Worm (Caenorhabditis elegans): Measurements from ENCODE around the gene ZK809.9.
A peak's percentile ranks its signal among the peaks of the same experiment; 100 is the strongest.

The ZK809.9 gene

DNA sequence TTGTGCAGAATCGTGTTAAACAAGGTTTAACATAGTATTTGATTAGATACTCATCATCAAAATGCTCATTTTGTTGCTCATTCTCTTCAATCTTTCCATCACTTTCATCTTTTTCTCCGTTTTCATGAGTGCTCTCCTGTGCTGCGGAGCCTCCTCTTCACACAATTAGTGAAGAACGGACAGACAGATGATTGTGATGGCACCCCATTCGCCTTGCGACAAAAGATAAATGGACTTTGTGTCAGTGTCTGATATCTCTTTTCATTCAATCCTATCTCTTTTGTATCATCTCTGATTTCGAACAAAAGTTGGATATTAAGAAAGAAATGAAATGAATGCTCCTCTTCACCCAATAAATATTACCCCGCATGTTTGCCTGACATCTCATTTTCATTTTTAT is 45.2 kb downstream of the ZK809.9 start:
- TF ChIP-seq pax-1 (tag; optimal IDR thresholded peaks at IDR 0.05) (no peak), pat-9 (tag; optimal IDR thresholded peaks at IDR 0.05) (no peak), elt-4 (tag; optimal IDR thresholded peaks at IDR 0.05) (no peak), unc-55 (GFP tag; optimal IDR thresholded peaks at IDR 0.05) (peak; percentile 98), lim-6 (tag; optimal IDR thresholded peaks at IDR 0.05) (no peak), ceh-18 (tag; optimal IDR thresholded peaks at IDR 0.05) (peak; percentile 65), dmd-4 (tag; optimal IDR thresholded peaks at IDR 0.05; ENCODE audit: borderline replicate concordance) (no peak), T23F11.4 (GFP tag; optimal IDR thresholded peaks at IDR 0.05) (no peak), ref-2 (tag; optimal IDR thresholded peaks at IDR 0.05) (no peak), pqm-1 (tag; optimal IDR thresholded peaks at IDR 0.05) (no peak), tbx-2 (tag; optimal IDR thresholded peaks at IDR 0.05) (no peak), rnt-1 (tag; optimal IDR thresholded peaks at IDR 0.05) (peak; percentile 2), hlh-8 (tag; optimal IDR thresholded peaks at IDR 0.05) (no peak), madf-2 (tag; optimal IDR thresholded peaks at IDR 0.05) (no peak), nfya-1 (tag; optimal IDR thresholded peaks at IDR 0.05) (peak; percentile 30)

- TF ChIP-seq hlh-8 (tag; optimal IDR thresholded peaks at IDR 0.05): peak; percentile 91
- no peak for TF ChIP-seq unc-86 (tag; optimal IDR thresholded peaks at IDR 0.05)
- no peak for TF ChIP-seq sox-2 (GFP tag; IDR thresholded peaks at IDR 0.05)
These were observed 48.2 kb downstream of the ZK809.9 start for ce11 chrIV:11713289-11713688.

DNA sequence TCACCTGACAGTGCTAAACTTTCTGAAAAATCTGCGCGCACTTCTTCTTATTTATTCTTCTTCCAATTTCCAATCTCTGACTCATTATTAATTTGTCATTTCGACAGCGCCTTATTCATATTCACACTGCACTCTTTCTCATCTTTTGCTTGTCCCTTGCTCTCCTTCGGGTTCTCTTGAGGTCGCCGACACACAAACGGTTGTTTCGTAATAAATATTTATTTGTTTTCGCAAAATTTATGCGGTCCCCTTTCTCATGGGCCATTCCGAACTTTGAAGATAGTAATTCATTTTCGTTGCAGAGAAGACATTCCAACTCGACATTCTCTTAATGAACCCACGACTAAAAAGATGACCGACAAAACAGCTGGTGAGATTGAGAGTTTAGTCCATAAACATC is 49.6 kb downstream of the ZK809.9 start, which contains the start of gene magi-1:
Gene magi-1 (plus strand): TSS at position 301 of the 400 bp plus-strand sequence.
- TF ChIP-seq ceh-48 (tag; optimal IDR thresholded peaks at IDR 0.05) (no peak), tbx-7 (tag; optimal IDR thresholded peaks at IDR 0.05) (no peak), Y22D7AL.16 (tag; optimal IDR thresholded peaks at IDR 0.05) (no peak), C38D4.7 (GFP tag; optimal IDR thresholded peaks at IDR 0.05) (no peak), hlh-6 (tag; optimal IDR thresholded peaks at IDR 0.05) (no peak), ama-1 (optimal IDR thresholded peaks at IDR 0.05) (no peak), ahr-1 (tag; optimal IDR thresholded peaks at IDR 0.05) (no peak), ets-4 (tag; optimal IDR thresholded peaks at IDR 0.05) (no peak), ceh-30 (tag; optimal IDR thresholded peaks at IDR 0.05) (no peak), hlh-8 (tag; optimal IDR thresholded peaks at IDR 0.05) (no peak), pax-1 (tag; optimal IDR thresholded peaks at IDR 0.05) (no peak), sdc-2 (tag; optimal IDR thresholded peaks at IDR 0.05) (no peak)

DNA sequence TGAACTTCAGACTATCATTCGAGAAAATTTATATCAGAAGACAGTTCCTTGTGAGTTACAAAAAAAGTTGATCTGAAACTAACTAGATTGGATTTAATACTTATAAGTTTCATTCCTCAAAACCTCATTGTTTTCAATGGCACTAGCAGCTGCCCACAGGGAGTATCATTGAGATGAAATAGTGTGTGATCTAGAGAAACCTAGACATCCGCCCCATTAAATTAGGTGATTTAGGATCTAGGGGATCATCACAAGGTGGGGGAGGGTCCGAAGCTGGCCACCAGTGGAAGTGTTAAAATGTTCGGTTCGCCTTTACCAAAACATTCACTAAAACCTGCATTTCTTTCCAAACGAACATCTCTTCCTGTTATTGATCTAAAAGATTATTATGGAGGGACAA is 51.3 kb downstream of the ZK809.9 start:
- TF ChIP-seq ceh-14 (tag; optimal IDR thresholded peaks at IDR 0.05) (no peak), pha-4 (tag; optimal IDR thresholded peaks at IDR 0.05) (no peak), nhr-232 (tag; optimal IDR thresholded peaks at IDR 0.05) (no peak), syd-9 (tag; optimal IDR thresholded peaks at IDR 0.05) (no peak), Y22D7AL.16 (tag; optimal IDR thresholded peaks at IDR 0.05) (no peak), ceh-30 (tag; optimal IDR thresholded peaks at IDR 0.05) (no peak), fkh-10 (GFP tag; optimal IDR thresholded peaks at IDR 0.05) (no peak), ref-2 (tag; optimal IDR thresholded peaks at IDR 0.05) (no peak), che-1 (tag; optimal IDR thresholded peaks at IDR 0.05) (no peak), mec-3 (tag; optimal IDR thresholded peaks at IDR 0.05; ENCODE audit: borderline replicate concordance) (no peak), hlh-13 (GFP tag; optimal IDR thresholded peaks at IDR 0.05) (no peak), nhr-11 (tag; optimal IDR thresholded peaks at IDR 0.05) (no peak), K02D7.2 (tag; optimal IDR thresholded peaks at IDR 0.05) (no peak), hlh-8 (tag; optimal IDR thresholded peaks at IDR 0.05) (no peak), ama-1 (optimal IDR thresholded peaks at IDR 0.05) (no peak)

Data from whole organism, late embryonic.